Worm (Caenorhabditis elegans) whole organism, L1 larva: Measurements from ENCODE around the gene sre-24.

ENCODE experiments used
- alr-1 ChIP-seq: fragments of 200-800 bp; sonication (Bioruptor generic); optimal IDR thresholded peaks from 2 replicates; lab custom pipeline; 2018; ENCODE audit warnings: borderline replicate concordance, mild to moderate bottlenecking, missing genetic modification characterization, missing compliant biosample characterization
- aly-2 ChIP-seq: fragments of 150-350 bp; optimal IDR thresholded peaks from 2 replicates; lab custom pipeline; 2014; ENCODE audit warnings: missing biosample characterization, missing genetic modification characterization
- ceh-88 ChIP-seq: fragments of 200-800 bp; sonication (Bioruptor generic); IDR thresholded peaks from 2 replicates; pipeline ENCODE4 v1.3.6; 2022; ENCODE audit warnings: missing genetic modification characterization, missing compliant biosample characterization
- fkh-10 ChIP-seq: sonication (generic microtip); optimal IDR thresholded peaks from 2 replicates; lab custom pipeline; 2017; ENCODE audit warnings: missing biosample characterization, missing genetic modification reagents, missing genetic modification characterization
- fos-1 ChIP-seq: fragments of 150-350 bp; optimal IDR thresholded peaks from 2 replicates; lab custom pipeline; 2014; ENCODE audit warnings: missing biosample characterization, missing genetic modification characterization
- isw-1 ChIP-seq: fragments of 200-800 bp; sonication (Bioruptor generic); IDR thresholded peaks from 2 replicates; pipeline ENCODE4 v1.3.6; 2022; ENCODE audit warnings: missing genetic modification characterization, missing compliant biosample characterization
- lir-3 ChIP-seq: sonication (generic microtip); optimal IDR thresholded peaks from 2 replicates; lab custom pipeline; 2016; ENCODE audit warnings: mild to moderate bottlenecking, missing genetic modification characterization, moderate library complexity, missing compliant biosample characterization; ENCODE audit not compliant: poor library complexity
- mef-2 ChIP-seq: fragments of 150-350 bp; optimal IDR thresholded peaks from 2 replicates; lab custom pipeline; 2014; ENCODE audit warnings: missing biosample characterization, missing genetic modification characterization
- nhr-11 ChIP-seq: fragments of 150-350 bp; optimal IDR thresholded peaks from 2 replicates; lab custom pipeline; 2014; ENCODE audit warnings: missing biosample characterization, missing genetic modification characterization
- nhr-12 ChIP-seq: sonication (generic microtip); optimal IDR thresholded peaks from 2 replicates; lab custom pipeline; 2017; ENCODE audit warnings: missing biosample characterization, missing genetic modification characterization
- nhr-237 ChIP-seq: fragments of 150-350 bp; optimal IDR thresholded peaks from 2 replicates; lab custom pipeline; 2014; ENCODE audit warnings: missing biosample characterization, missing genetic modification characterization
- pqm-1 ChIP-seq: sonication (generic microtip); optimal IDR thresholded peaks from 3 replicates; lab custom pipeline; 2017; ENCODE audit warnings: missing biosample characterization, missing genetic modification characterization
- unc-62 ChIP-seq: fragments of 150-350 bp; optimal IDR thresholded peaks from 2 replicates; lab custom pipeline; 2014; ENCODE audit warnings: missing biosample characterization, missing genetic modification reagents, missing genetic modification characterization
- xbp-1 ChIP-seq: sonication (generic microtip); optimal IDR thresholded peaks from 2 replicates; lab custom pipeline; 2016; ENCODE audit warnings: missing genetic modification characterization, missing compliant biosample characterization

DNA sequence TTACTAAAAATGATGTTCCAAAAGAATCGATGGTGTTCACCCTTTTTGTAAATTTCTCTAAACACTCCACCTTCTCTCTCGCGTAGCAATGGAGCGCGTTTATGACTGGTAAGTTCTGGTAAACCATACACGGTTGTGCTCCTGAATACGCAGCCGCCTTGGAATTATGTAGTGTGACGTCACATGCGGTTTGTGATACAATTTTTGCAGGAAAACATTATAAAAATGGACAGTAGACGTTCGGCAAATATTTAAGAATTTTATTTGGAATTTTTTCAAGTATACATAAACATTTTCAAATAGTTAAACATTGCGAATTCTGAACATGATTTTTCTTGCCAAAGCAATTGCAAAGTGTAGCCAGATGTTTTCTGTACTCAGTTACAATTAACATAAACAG is 7.0 kb upstream of the sre-24 start, which contains the start of gene F37B4.10:
- TF ChIP-seq ceh-88 (GFP tag; lab: Robert Waterston, UW) (no peak), nhr-237 (no peak), nhr-11 (no peak), xbp-1 (tag; lab: Kevin White, UChicago) (no peak), lir-3 (tag; lab: Kevin White, UChicago) (no peak), unc-62 (GFP tag; lab: Kevin White, UChicago) (no peak), mef-2 (tag; lab: Kevin White, UChicago) (no peak), aly-2 (tag; lab: Kevin White, UChicago) (no peak), fos-1 (tag; lab: Kevin White, UChicago) (no peak), pqm-1 (tag; lab: Kevin White, UChicago) (no peak), nhr-12 (tag; lab: Kevin White, UChicago) (no peak), alr-1 (tag; lab: Kevin White, UChicago) (no peak), isw-1 (GFP tag; lab: Robert Waterston, UW) (no peak), fkh-10 (GFP tag; lab: Kevin White, UChicago) (no peak)
